Worm (Caenorhabditis elegans): Measurements from ENCODE around the gene mig-39.

- TF ChIP-seq unc-62 (GFP tag; optimal IDR thresholded peaks at IDR 0.05) (no peak), dpl-1 (GFP tag; optimal IDR thresholded peaks at IDR 0.05) (no peak), aptf-3 (GFP tag; IDR thresholded peaks at IDR 0.05) (no peak), gei-17 (GFP tag; optimal IDR thresholded peaks at IDR 0.05) (no peak), lin-40 (tag; optimal IDR thresholded peaks at IDR 0.05) (no peak), lir-1 (GFP tag; conservative IDR thresholded peaks at IDR 0.05) (no peak), ama-1 (optimal IDR thresholded peaks at IDR 0.05) (no peak), ama-1 (GFP tag; optimal IDR thresholded peaks at IDR 0.05) (no peak)
Observed at ce11 chrIII:8466735-8467134, at the start of gene mig-39.
